Worm (Caenorhabditis elegans): ENCODE results near the gene F45D11.5.

ce11 chrII:979135-979534, 22.4 kb upstream of the F45D11.5 start, which contains the start of the genes fbxc-17 and fbxc-15:
- TF ChIP-seq lin-11 (tag; optimal IDR thresholded peaks at IDR 0.05) = no peak
- no peak for TF ChIP-seq pax-1 (tag; optimal IDR thresholded peaks at IDR 0.05)
- no peak for TF ChIP-seq eyg-1 (tag; optimal IDR thresholded peaks at IDR 0.05)
- TF ChIP-seq nhr-11 (tag; optimal IDR thresholded peaks at IDR 0.05) = no peak
- TF ChIP-seq sdc-2 (tag; optimal IDR thresholded peaks at IDR 0.05) = no peak
- TF ChIP-seq madf-2 (tag; optimal IDR thresholded peaks at IDR 0.05) = no peak
- TF ChIP-seq ahr-1 (tag; optimal IDR thresholded peaks at IDR 0.05) = no peak
- no peak for TF ChIP-seq sox-4 (tag; optimal IDR thresholded peaks at IDR 0.05)
- TF ChIP-seq ets-4 (tag; optimal IDR thresholded peaks at IDR 0.05) = no peak
- no peak for TF ChIP-seq fkh-10 (GFP tag; optimal IDR thresholded peaks at IDR 0.05)
- TF ChIP-seq ceh-9 (tag; optimal IDR thresholded peaks at IDR 0.05) = no peak
- TF ChIP-seq hlh-15 (tag; optimal IDR thresholded peaks at IDR 0.05) = no peak
- TF ChIP-seq pha-2 (tag; optimal IDR thresholded peaks at IDR 0.05) = no peak
- TF ChIP-seq ama-1 (optimal IDR thresholded peaks at IDR 0.05) = no peak

Measured in whole organism, late embryonic.